Fruit fly (Drosophila melanogaster) Kc167 (cell line): ENCODE data around the gene CG12708.

Experiments used
- Myc ChIP-seq: fragments of >200 bp; optimal IDR thresholded peaks from 2 replicates; lab custom pipeline; 2017; ENCODE audit warnings: missing external identifiers
- Sin3A ChIP-seq: fragments of >200 bp; optimal IDR thresholded peaks from 2 replicates; lab custom pipeline; 2018; ENCODE audit warnings: missing external identifiers
- h ChIP-seq: fragments of >200 bp; optimal IDR thresholded peaks from 3 replicates; lab custom pipeline; 2018; ENCODE audit warnings: missing external identifiers
- insv ChIP-seq: fragments of >200 bp; optimal IDR thresholded peaks from 3 replicates; lab custom pipeline; 2018; ENCODE audit warnings: missing external identifiers
- psq ChIP-seq: fragments of >200 bp; optimal IDR thresholded peaks from 2 replicates; lab custom pipeline; 2017; ENCODE audit warnings: missing external identifiers
- ttk ChIP-seq: sonication (Bioruptor generic); optimal IDR thresholded peaks from 2 replicates; lab custom pipeline; 2017; ENCODE audit warnings: missing external identifiers

The CG12708 gene

dm6 chrX:15703720-15704206 lies 28.5 kb downstream of the CG12708 start, which contains the start of the genes Pis and Hap40:
Gene Pis, minus strand, starts transcription at chrX:15703770.
Gene Hap40, plus strand, starts transcription at chrX:15704125.
- TF ChIP-seq Sin3A (lab: Kevin White, UChicago) (no peak), psq (no peak), ttk (no peak), insv (lab: Kevin White, UChicago) (no peak), Myc (lab: Kevin White, UChicago) (no peak), h (lab: Kevin White, UChicago) (no peak)

- TF ChIP-seq psq, result no peak
- no peak for TF ChIP-seq insv (lab: Kevin White, UChicago)
- TF ChIP-seq ttk, result no peak
Observed at dm6 chrX:15709624-15709983, 34.3 kb downstream of the CG12708 start.

dm6 chrX:15709984-15710750 lies 34.9 kb downstream of the CG12708 start, which contains the start of the genes CG9281 and CG15601:
Gene CG9281, minus strand, starts transcription at chrX:15710539.
Gene CG15601, plus strand, starts transcription at chrX:15710647.
- TF ChIP-seq h (lab: Kevin White, UChicago), result no peak
- no peak for TF ChIP-seq psq
- no peak for TF ChIP-seq insv (lab: Kevin White, UChicago)
- TF ChIP-seq Myc (lab: Kevin White, UChicago), result no peak
- TF ChIP-seq Sin3A (lab: Kevin White, UChicago), result no peak
- TF ChIP-seq ttk, result no peak

DNA sequence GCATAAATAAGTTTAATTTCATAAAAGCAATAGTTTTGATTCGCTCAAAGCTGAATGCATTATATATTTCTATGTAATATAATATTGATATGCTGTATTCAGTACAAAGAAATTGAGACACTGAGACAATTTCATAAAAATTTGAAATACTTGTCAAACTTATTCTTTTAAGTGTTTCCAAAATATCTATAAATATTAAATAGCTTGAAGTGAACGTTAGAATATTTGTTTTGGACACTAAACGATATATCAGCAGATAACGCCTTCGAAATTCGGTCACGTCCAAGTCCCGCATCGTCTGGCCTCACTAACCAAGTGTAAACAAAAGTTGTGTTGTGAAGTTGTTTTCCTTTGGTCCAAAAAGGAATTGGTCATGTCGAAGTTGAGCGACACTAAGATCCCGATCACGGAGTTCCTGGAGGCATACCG lies 35.5 kb downstream of the CG12708 start:
- TF ChIP-seq Sin3A (lab: Kevin White, UChicago) (no peak), h (lab: Kevin White, UChicago) (no peak), Myc (lab: Kevin White, UChicago) (no peak), insv (lab: Kevin White, UChicago) (no peak), psq (no peak), ttk (no peak)

- TF ChIP-seq h (lab: Kevin White, UChicago) (no peak), ttk (no peak), psq (no peak), Sin3A (lab: Kevin White, UChicago) (no peak), insv (lab: Kevin White, UChicago) (no peak)
Observed at dm6 chrX:15712409-15712808, 37.1 kb downstream of the CG12708 start, which contains the start of gene HUWE1. Gene HUWE1, plus strand, starts transcription at chrX:15712628.
